Fruit fly (Drosophila melanogaster) whole organism, pupa: Measurements from ENCODE around the gene CG7453.

Experiments
- CG12605 ChIP-seq: fragments of 200-800 bp; sonication (Bioruptor generic); IDR thresholded peaks from 2 replicates; pipeline ENCODE4 v1.3.6; 2022; ENCODE audit warnings: missing biosample characterization, missing genetic modification characterization
- CG32121 ChIP-seq: fragments of 200-800 bp; sonication (Bioruptor generic); IDR thresholded peaks from 2 replicates; pipeline ENCODE4 v1.3.6; 2022; ENCODE audit warnings: missing biosample characterization, missing genetic modification characterization
- CG34367 ChIP-seq: fragments of 200-800 bp; sonication (Bioruptor generic); optimal IDR thresholded peaks from 2 replicates; lab custom pipeline; 2018; ENCODE audit warnings: missing biosample characterization, mild to moderate bottlenecking, missing genetic modification characterization
- CG8159 ChIP-seq: fragments of 200-800 bp; sonication (Bioruptor generic); optimal IDR thresholded peaks from 3 replicates; lab custom pipeline; 2018; ENCODE audit warnings: missing biosample characterization, mild to moderate bottlenecking, missing genetic modification characterization, moderate library complexity
- D1 ChIP-seq: fragments of 200-800 bp; sonication (Bioruptor generic); optimal IDR thresholded peaks from 2 replicates; lab custom pipeline; 2018; ENCODE audit warnings: missing biosample characterization, mild to moderate bottlenecking, missing genetic modification characterization, moderate library complexity
- EcR ChIP-seq: fragments of 200-800 bp; sonication (Bioruptor generic); optimal IDR thresholded peaks from 3 replicates; lab custom pipeline; 2019; ENCODE audit warnings: missing biosample characterization, missing genetic modification characterization, mild to moderate bottlenecking, moderate library complexity, missing genetic modification reagents
- Pif1B ChIP-seq: fragments of 200-800 bp; sonication (Bioruptor generic); optimal IDR thresholded peaks from 3 replicates; lab custom pipeline; 2016; ENCODE audit warnings: missing biosample characterization, missing genetic modification characterization

DNA sequence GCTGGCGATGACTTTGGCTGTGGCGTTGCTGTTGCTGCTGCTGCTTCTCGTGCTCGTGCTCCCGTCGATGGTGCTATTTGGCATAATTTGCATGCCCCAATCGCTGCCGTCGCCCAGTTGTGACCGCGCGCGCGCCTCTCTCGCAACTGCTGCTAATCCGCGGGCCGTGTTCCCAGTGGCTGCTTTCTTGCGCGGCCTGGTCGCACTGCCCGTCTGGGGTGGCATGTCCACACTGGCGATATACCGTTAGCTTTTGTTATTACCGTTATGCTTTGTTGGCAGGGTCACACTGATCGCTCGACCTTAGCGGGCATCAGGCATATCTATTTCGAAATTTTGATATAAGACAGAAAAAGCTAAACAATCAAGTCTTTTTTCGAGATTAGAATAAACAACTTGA, 21.7 kb downstream of the CG7453 start, which contains the start of gene CG7990:
- TF ChIP-seq CG34367 (tag; lab: Kevin White, UChicago): no peak
- no peak for TF ChIP-seq CG8159 (tag; lab: Kevin White, UChicago)
- TF ChIP-seq D1 (tag; lab: Kevin White, UChicago): no peak
- TF ChIP-seq EcR (GFP tag; lab: Kevin White, UChicago): no peak
- TF ChIP-seq CG12605 (GFP tag; lab: Robert Waterston, UW): no peak
- no peak for TF ChIP-seq Pif1B (GFP tag; lab: Kevin White, UChicago)
- no peak for TF ChIP-seq CG32121 (GFP tag; lab: Robert Waterston, UW)
